Worm (Caenorhabditis elegans): ENCODE measurements around the gene srh-298.
A peak's percentile ranks its signal among the peaks of the same experiment; 100 is the strongest.

The srh-298 gene

ce11 chrV:17798789-17799188 lies 19.9 kb upstream of the srh-298 start, which contains the start of gene srx-18:
Gene srx-18 (minus strand): TSS chrV:17798889.
- TF ChIP-seq zag-1 (tag; optimal IDR thresholded peaks at IDR 0.05) (no peak), pax-3 (tag; optimal IDR thresholded peaks at IDR 0.05) (no peak), ceh-88 (GFP tag; IDR thresholded peaks at IDR 0.05) (no peak), nhr-20 (tag; optimal IDR thresholded peaks at IDR 0.05) (no peak)

- TF ChIP-seq lsy-2 (tag; optimal IDR thresholded peaks at IDR 0.05) = no peak
- no peak for TF ChIP-seq unc-130 (tag; optimal IDR thresholded peaks at IDR 0.05)
- TF ChIP-seq irx-1 (tag; optimal IDR thresholded peaks at IDR 0.05) = no peak
- TF ChIP-seq lin-13 (GFP tag; optimal IDR thresholded peaks at IDR 0.05) = no peak
- no peak for TF ChIP-seq unc-98 (GFP tag; IDR thresholded peaks at IDR 0.05)
- no peak for TF ChIP-seq nhr-47 (tag; optimal IDR thresholded peaks at IDR 0.05)
- no peak for TF ChIP-seq nhr-12 (tag; optimal IDR thresholded peaks at IDR 0.05)
- TF ChIP-seq skn-1 (tag; optimal IDR thresholded peaks at IDR 0.05) = no peak
- no peak for TF ChIP-seq lin-15B (tag; optimal IDR thresholded peaks at IDR 0.05)
- TF ChIP-seq nhr-28 (tag; optimal IDR thresholded peaks at IDR 0.05) = no peak
Measured at ce11 chrV:17800538-17800937, 18.1 kb upstream of the srh-298 start, which contains the start of gene srh-287. Gene srh-287 (plus strand): TSS chrV:17800838.

- TF ChIP-seq hpl-2 (GFP tag; optimal IDR thresholded peaks at IDR 0.05) (no peak), lsy-2 (tag; optimal IDR thresholded peaks at IDR 0.05) (no peak), mef-2 (tag; optimal IDR thresholded peaks at IDR 0.05) (no peak), ets-5 (GFP tag; IDR thresholded peaks at IDR 0.05) (no peak), ztf-11 (tag; optimal IDR thresholded peaks at IDR 0.05) (no peak), ceh-8 (GFP tag; optimal IDR thresholded peaks at IDR 0.05) (no peak), ztf-4 (tag; optimal IDR thresholded peaks at IDR 0.05) (no peak), efl-3 (GFP tag; optimal IDR thresholded peaks at IDR 0.05) (no peak), nhr-85 (tag) (no peak)
Measured at ce11 chrV:17802519-17802918, 16.1 kb upstream of the srh-298 start, which contains the start of the genes Y94A7B.11 and srh-292. Gene Y94A7B.11 (minus strand): TSS chrV:17802619. Gene srh-292 (plus strand): TSS chrV:17802769.

ce11 chrV:17805323-17805722 lies 13.3 kb upstream of the srh-298 start, which contains the start of gene srh-291:
Gene srh-291 (plus strand): TSS chrV:17805623.
- TF ChIP-seq efl-1 (optimal IDR thresholded peaks at IDR 0.05) (no peak), efl-1 (GFP tag; optimal IDR thresholded peaks at IDR 0.05 in 1 of 2) (peak in 1 of 2 experiments; percentile 64), mab-9 (GFP tag; IDR thresholded peaks at IDR 0.05) (no peak)

- TF ChIP-seq mdl-1 (tag; optimal IDR thresholded peaks at IDR 0.05) (no peak), nhr-90 (tag; optimal IDR thresholded peaks at IDR 0.05; ENCODE audit: poor library complexity) (no peak), lir-3 (tag; optimal IDR thresholded peaks at IDR 0.05; ENCODE audit: poor library complexity) (no peak), egl-27 (tag; optimal IDR thresholded peaks at IDR 0.05) (no peak), mab-9 (GFP tag; IDR thresholded peaks at IDR 0.05) (no peak), lin-13 (GFP tag; optimal IDR thresholded peaks at IDR 0.05) (no peak), C34B4.2 (tag; optimal IDR thresholded peaks at IDR 0.05) (no peak), rnt-1 (tag; optimal IDR thresholded peaks at IDR 0.05) (no peak), dsc-1 (tag; optimal IDR thresholded peaks at IDR 0.05) (no peak), hlh-17 (GFP tag; optimal IDR thresholded peaks at IDR 0.05; ENCODE audit: borderline replicate concordance) (no peak), fos-1 (tag; optimal IDR thresholded peaks at IDR 0.05) (no peak), jun-1 (tag; optimal IDR thresholded peaks at IDR 0.05) (no peak), ets-5 (GFP tag; IDR thresholded peaks at IDR 0.05) (no peak), lin-39 (tag; optimal IDR thresholded peaks at IDR 0.05) (no peak), skn-1 (tag; optimal IDR thresholded peaks at IDR 0.05) (no peak), sptf-1 (tag; optimal IDR thresholded peaks at IDR 0.05) (no peak), blmp-1 (tag; optimal IDR thresholded peaks at IDR 0.05) (no peak), efl-1 (optimal IDR thresholded peaks at IDR 0.05) (no peak), efl-1 (GFP tag; optimal IDR thresholded peaks at IDR 0.05 in 1 of 2) (no peak), swsn-7 (tag; optimal IDR thresholded peaks at IDR 0.05) (no peak)
Measured at ce11 chrV:17810053-17810452, 8.6 kb upstream of the srh-298 start, which contains the start of gene srh-296. Gene srh-296 (plus strand): TSS chrV:17810353.
